Fruit fly (Drosophila melanogaster): ENCODE measurements around the gene LysE.
A peak's percentile ranks its signal among the peaks of the same experiment; 100 is the strongest.

Gene LysE

DNA sequence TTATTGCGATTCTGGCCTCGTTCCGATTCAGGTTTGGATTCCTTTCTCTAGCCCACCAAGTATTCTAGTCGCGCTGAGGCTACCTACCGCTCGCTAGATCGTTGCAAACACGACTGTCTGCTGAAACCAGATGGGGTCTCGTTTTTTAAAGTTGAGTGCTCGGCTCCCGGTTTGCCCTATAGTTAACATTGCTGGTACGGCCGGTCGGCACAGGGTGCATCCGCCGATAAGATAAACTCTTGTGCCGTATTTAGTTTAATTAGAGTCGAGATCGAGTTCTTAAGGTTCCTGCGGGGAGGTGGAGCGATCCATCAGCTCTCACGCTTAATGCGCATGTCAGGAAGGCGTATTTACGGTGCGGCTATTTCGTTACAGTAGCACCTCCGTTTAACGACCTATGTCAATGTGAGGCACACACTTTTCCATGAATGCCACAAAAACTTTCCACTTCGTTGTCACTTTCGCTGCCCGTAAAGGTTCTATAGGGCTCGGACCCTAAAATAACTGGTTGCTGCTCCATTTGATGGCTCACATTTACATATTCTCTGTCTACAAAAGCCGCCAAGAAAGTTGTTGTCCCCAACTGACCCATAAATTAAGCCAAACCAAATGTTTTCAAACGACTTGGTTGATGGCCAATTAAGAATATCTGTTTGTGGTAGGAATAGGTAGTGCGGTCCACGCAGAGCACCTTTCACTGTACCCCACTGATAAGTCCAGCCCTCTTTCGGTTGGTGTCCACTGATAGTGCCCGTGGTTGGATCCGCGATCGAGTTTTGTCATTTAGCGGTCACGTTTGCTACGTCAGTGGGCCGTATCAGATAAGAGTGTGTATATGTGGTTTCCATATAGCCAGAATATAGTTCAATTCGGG is 7.7 kb upstream of the LysE start, which contains the start of gene CG9119 (continued):
- TF ChIP-seq Vsx1 (GFP tag; optimal IDR thresholded peaks at IDR 0.05) (peak; percentile 81), CG14441 (GFP tag; IDR thresholded peaks at IDR 0.05) (peak; percentile 51), sd (tag; optimal IDR thresholded peaks at IDR 0.05) (peak; percentile 27), grau (tag; optimal IDR thresholded peaks at IDR 0.05) (peak; percentile 95), HLH3B (GFP tag; IDR thresholded peaks at IDR 0.05) (peak; percentile 39; the same call in 1 of the 2 replicates), CG1602 (GFP tag; optimal IDR thresholded peaks at IDR 0.05) (peak; percentile 36), HLH4C (GFP tag; IDR thresholded peaks at IDR 0.05; ENCODE audit: partially characterized antibody) (no peak), Lim3 (GFP tag; IDR thresholded peaks at IDR 0.05) (peak; percentile 39; the same call in 1 of the 2 replicates), kay (GFP tag; optimal IDR thresholded peaks at IDR 0.05) (no peak), CG10979 (tag; optimal IDR thresholded peaks at IDR 0.05) (peak; percentile 50), chinmo (GFP tag; IDR thresholded peaks at IDR 0.05; ENCODE audit: partially characterized antibody) (0 out of 4 replicates have a peak, but pooled peaks have one; percentile 33), CG6654 (GFP tag; optimal IDR thresholded peaks at IDR 0.05) (peak; percentile 32), esg (GFP tag; conservative IDR thresholded peaks at IDR 0.05) (peak; percentile 61), Bgb (GFP tag; IDR thresholded peaks at IDR 0.05; ENCODE audit: partially characterized antibody) (no peak), sug (tag; optimal IDR thresholded peaks at IDR 0.05) (peak; percentile 83), CG16779 (GFP tag; IDR thresholded peaks at IDR 0.05) (no peak), usp (GFP tag; optimal IDR thresholded peaks at IDR 0.05) (no peak), CG10565 (GFP tag; optimal IDR thresholded peaks at IDR 0.05) (no peak), CG17361 (GFP tag; IDR thresholded peaks at IDR 0.05) (peak; percentile 82), cad (GFP tag; optimal IDR thresholded peaks at IDR 0.05) (no peak), ttk (GFP tag; IDR thresholded peaks at IDR 0.05) (peak; percentile 34; the same call in 1 of the 2 replicates), CG12071 (GFP tag; optimal IDR thresholded peaks at IDR 0.05) (no peak), NFAT (GFP tag; IDR thresholded peaks at IDR 0.05) (no peak), CG4282 (GFP tag; optimal IDR thresholded peaks at IDR 0.05) (peak; percentile 25), CG7987 (GFP tag; optimal IDR thresholded peaks at IDR 0.05) (peak; percentile 71), gsb (GFP tag; IDR thresholded peaks at IDR 0.05) (no peak), tap (tag; optimal IDR thresholded peaks at IDR 0.05) (peak; percentile 49), gfzf (GFP tag; optimal IDR thresholded peaks at IDR 0.05) (no peak), D19B (GFP tag; optimal IDR thresholded peaks at IDR 0.05) (peak; percentile 69), CG14050 (GFP tag; IDR thresholded peaks at IDR 0.05) (peak; percentile 21; the same call in 1 of the 3 replicates), stc (GFP tag; IDR thresholded peaks at IDR 0.05) (no peak), CG3407 (GFP tag; optimal IDR thresholded peaks at IDR 0.05) (no peak), scrt (GFP tag; optimal IDR thresholded peaks at IDR 0.05) (peak; percentile 53), seq (GFP tag; IDR thresholded peaks at IDR 0.05) (peak; percentile 44; the same call in 1 of the 2 replicates), gcm (GFP tag; optimal IDR thresholded peaks at IDR 0.05) (peak; percentile 41), CG8281 (tag; optimal IDR thresholded peaks at IDR 0.05) (peak; percentile 19), az2 (GFP tag; optimal IDR thresholded peaks at IDR 0.05) (peak; percentile 42), H2.0 (GFP tag; IDR thresholded peaks at IDR 0.05) (no peak), CG14860 (GFP tag; IDR thresholded peaks at IDR 0.05; ENCODE audit: partially characterized antibody) (no peak), rib (GFP tag; IDR thresholded peaks at IDR 0.05) (0 out of 2 replicates have a peak, but pooled peaks have one; percentile 19), Dek (tag; optimal IDR thresholded peaks at IDR 0.05) (peak; percentile 65), CHES-1-like (GFP tag; optimal IDR thresholded peaks at IDR 0.05) (peak; percentile 71), CG3847 (GFP tag; IDR thresholded peaks at IDR 0.05) (peak; percentile 52; the same call in 1 of the 2 replicates), caup (GFP tag; optimal IDR thresholded peaks at IDR 0.05; ENCODE audit: severe bottlenecking) (peak; percentile 58), Sox100B (GFP tag; optimal IDR thresholded peaks at IDR 0.05) (peak; percentile 71), lbe (GFP tag; optimal IDR thresholded peaks at IDR 0.05) (no peak), Usf (GFP tag; optimal IDR thresholded peaks at IDR 0.05) (no peak), Xrp1 (GFP tag; IDR thresholded peaks at IDR 0.05) (0 out of 2 replicates have a peak, but pooled peaks have one; percentile 31)
